Fruit fly (Drosophila melanogaster): Measurements from ENCODE around the gene tctn.
A peak's percentile ranks its signal among the peaks of the same experiment; 100 is the strongest.

tctn gene

dm6 chr2L:6098479-6099269 is 31.8 kb downstream of the tctn start, which contains the start of gene CG9175 (continued):
- TF ChIP-seq prd (optimal IDR thresholded peaks at IDR 0.05) = no peak
- 0 out of 3 replicates have a peak, but pooled peaks have one; percentile 18 for TF ChIP-seq prd (GFP tag; IDR thresholded peaks at IDR 0.05)
- peak; percentile 95 for TF ChIP-seq ato (GFP tag; IDR thresholded peaks at IDR 0.05; ENCODE audit: partially characterized antibody)
- no peak for TF ChIP-seq CG7786 (GFP tag; optimal IDR thresholded peaks at IDR 0.05)
- no peak for TF ChIP-seq CTCF (GFP tag; optimal IDR thresholded peaks at IDR 0.05)
- TF ChIP-seq Tbp (GFP tag; optimal IDR thresholded peaks at IDR 0.05) = no peak
- TF ChIP-seq chm (GFP tag; IDR thresholded peaks at IDR 0.05) = peak; percentile 41; the same call in 1 of the 2 replicates
- no peak for TF ChIP-seq pita (GFP tag; optimal IDR thresholded peaks at IDR 0.05)
- peak; percentile 84 for TF ChIP-seq CG3847 (GFP tag; IDR thresholded peaks at IDR 0.05)
- peak; percentile 32 for TF ChIP-seq CG18599 (GFP tag; optimal IDR thresholded peaks at IDR 0.05)
- no peak for TF ChIP-seq CG2875 (GFP tag; optimal IDR thresholded peaks at IDR 0.05)
- peak; percentile 61 for TF ChIP-seq CG2120 (GFP tag; optimal IDR thresholded peaks at IDR 0.05)
- TF ChIP-seq unc-4 (GFP tag; IDR thresholded peaks at IDR 0.05; ENCODE audit: partially characterized antibody) = peak; percentile 99
- no peak for TF ChIP-seq tgo (GFP tag; IDR thresholded peaks at IDR 0.05)
- TF ChIP-seq Pdp1 (GFP tag; optimal IDR thresholded peaks at IDR 0.05) = peak; percentile 22 to 63
- TF ChIP-seq Xbp1 (GFP tag; optimal IDR thresholded peaks at IDR 0.05) = peak; percentile 92
- peak; percentile 85 for TF ChIP-seq CG17186 (GFP tag; optimal IDR thresholded peaks at IDR 0.05)
- peak; percentile 58 for TF ChIP-seq D (optimal IDR thresholded peaks at IDR 0.05)
- no peak for TF ChIP-seq D (GFP tag; optimal IDR thresholded peaks at IDR 0.05)
- peak in 1 of 2 experiments; percentile 31 for TF ChIP-seq insv (GFP tag; optimal IDR thresholded peaks at IDR 0.05)
- TF ChIP-seq Bteb2 (GFP tag; optimal IDR thresholded peaks at IDR 0.05) = no peak
- peak; percentile 73 for TF ChIP-seq NC2β (GFP tag; optimal IDR thresholded peaks at IDR 0.05)
- TF ChIP-seq Side (GFP tag; optimal IDR thresholded peaks at IDR 0.05) = peak; percentile 31
- no peak for TF ChIP-seq Atf3 (GFP tag; optimal IDR thresholded peaks at IDR 0.05)
- peak; percentile 99 for TF ChIP-seq CG13287 (GFP tag; IDR thresholded peaks at IDR 0.05; ENCODE audit: partially characterized antibody)
- TF ChIP-seq sr (GFP tag; IDR thresholded peaks at IDR 0.05) = no peak
- TF ChIP-seq gfzf (GFP tag; optimal IDR thresholded peaks at IDR 0.05) = peak; percentile 41
- peak; percentile 40 to 45 for TF ChIP-seq dpn (GFP tag; optimal IDR thresholded peaks at IDR 0.05)
- peak; percentile 41 for TF ChIP-seq zfh2 (GFP tag; optimal IDR thresholded peaks at IDR 0.05)
- TF ChIP-seq PHDP (tag; optimal IDR thresholded peaks at IDR 0.05) = peak; percentile 38
- TF ChIP-seq exex (tag; optimal IDR thresholded peaks at IDR 0.05) = peak; percentile 34
- TF ChIP-seq grn (GFP tag; optimal IDR thresholded peaks at IDR 0.05) = no peak
- no peak; the same call in 3 of the 4 replicates for TF ChIP-seq Gug (GFP tag; IDR thresholded peaks at IDR 0.05)
- TF ChIP-seq CG8281 (tag; optimal IDR thresholded peaks at IDR 0.05) = no peak
- TF ChIP-seq salm (tag; optimal IDR thresholded peaks at IDR 0.05) = no peak
- no peak for TF ChIP-seq CG13123 (GFP tag; optimal IDR thresholded peaks at IDR 0.05)
- TF ChIP-seq CG4820 (GFP tag; optimal IDR thresholded peaks at IDR 0.05) = no peak
- TF ChIP-seq E2f1 (GFP tag; IDR thresholded peaks at IDR 0.05) = no peak
- peak; percentile 45 for TF ChIP-seq CG2712 (tag; optimal IDR thresholded peaks at IDR 0.05)
- TF ChIP-seq CG12659 (GFP tag; optimal IDR thresholded peaks at IDR 0.05) = peak; percentile 88
- no peak for TF ChIP-seq CG10431 (GFP tag; optimal IDR thresholded peaks at IDR 0.05)
- TF ChIP-seq cg (GFP tag; optimal IDR thresholded peaks at IDR 0.05) = no peak
- TF ChIP-seq z (GFP tag; IDR thresholded peaks at IDR 0.05) = no peak
- 0 out of 2 replicates have a peak, but pooled peaks have one; percentile 14 for TF ChIP-seq Xrp1 (GFP tag; IDR thresholded peaks at IDR 0.05)
- peak in 1 of 3 experiments; percentile 81 for TF ChIP-seq Stat92E (GFP tag; optimal IDR thresholded peaks at IDR 0.05)
- TF ChIP-seq CG17359 (tag; optimal IDR thresholded peaks at IDR 0.05) = peak; percentile 2
- TF ChIP-seq CG13624 (GFP tag; optimal IDR thresholded peaks at IDR 0.05) = peak; percentile 68
- TF ChIP-seq Taf1 (GFP tag; IDR thresholded peaks at IDR 0.05) = no peak
- TF ChIP-seq CG2129 (GFP tag; IDR thresholded peaks at IDR 0.05; ENCODE audit: partially characterized antibody) = peak; percentile 89
- no peak for TF ChIP-seq CG10274 (GFP tag; optimal IDR thresholded peaks at IDR 0.05)

All from whole organism, embryonic.